Fruit fly (Drosophila melanogaster) whole organism, embryonic: ENCODE data around the gene Ube3a.

Experiments used
- Ada2b ChIP-seq: fragments of 200-800 bp; sonication (Bioruptor generic); IDR thresholded peaks from 2 replicates; pipeline ENCODE4 v1.3.6; 2022; ENCODE audit warnings: missing biosample characterization, missing genetic modification characterization
- Antp ChIP-seq: fragments of 200-800 bp; sonication (Bioruptor generic); optimal IDR thresholded peaks from 3 replicates; lab custom pipeline; 2016; ENCODE audit warnings: missing biosample characterization, missing genetic modification characterization
- Blimp-1 ChIP-seq: fragments of 200-800 bp; sonication (Bioruptor generic); optimal IDR thresholded peaks from 3 replicates; lab custom pipeline; 2018; ENCODE audit warnings: missing biosample characterization, missing genetic modification characterization, mild to moderate bottlenecking, moderate library complexity, missing genetic modification reagents
- CG1233 ChIP-seq: fragments of 200-800 bp; sonication (Bioruptor generic); optimal IDR thresholded peaks from 4 replicates; lab custom pipeline; 2018; ENCODE audit warnings: missing biosample characterization, mild to moderate bottlenecking, missing genetic modification characterization
- CG12659 ChIP-seq: fragments of 200-800 bp; sonication (Bioruptor generic); optimal IDR thresholded peaks from 3 replicates; lab custom pipeline; 2017; ENCODE audit warnings: mild to moderate bottlenecking, missing biosample characterization, missing genetic modification reagents, missing genetic modification characterization
- CG12769 ChIP-seq: fragments of 200-800 bp; sonication (Bioruptor generic); optimal IDR thresholded peaks from 2 replicates; lab custom pipeline; 2019; ENCODE audit warnings: missing biosample characterization, mild to moderate bottlenecking, missing genetic modification characterization, moderate library complexity
- CG1529 ChIP-seq: fragments of 200-800 bp; sonication (Bioruptor generic); optimal IDR thresholded peaks from 3 replicates; lab custom pipeline; 2018; ENCODE audit warnings: missing biosample characterization, missing genetic modification characterization
- CG15696 ChIP-seq: fragments of 200-800 bp; sonication (Bioruptor generic); optimal IDR thresholded peaks from 2 replicates; lab custom pipeline; 2019; ENCODE audit warnings: missing biosample characterization, mild to moderate bottlenecking, missing genetic modification characterization, moderate library complexity
- CG17186 ChIP-seq: fragments of 200-800 bp; sonication (Bioruptor generic); optimal IDR thresholded peaks from 3 replicates; lab custom pipeline; 2017; ENCODE audit warnings: missing biosample characterization, missing genetic modification reagents, missing genetic modification characterization
- CG2120 ChIP-seq: fragments of 200-800 bp; sonication (Bioruptor generic); optimal IDR thresholded peaks from 3 replicates; lab custom pipeline; 2016; ENCODE audit warnings: missing biosample characterization, missing genetic modification characterization
- CG34422 ChIP-seq: fragments of 200-800 bp; sonication (Bioruptor generic); IDR thresholded peaks from 3 replicates; pipeline ENCODE4 v1.3.6; 2022; ENCODE audit warnings: missing biosample characterization, missing genetic modification characterization
- CG4424 ChIP-seq: fragments of 200-800 bp; sonication (Bioruptor generic); optimal IDR thresholded peaks from 3 replicates; lab custom pipeline; 2016; ENCODE audit warnings: missing biosample characterization, missing genetic modification characterization
- CG4707 ChIP-seq: fragments of 200-800 bp; sonication (Bioruptor generic); optimal IDR thresholded peaks from 2 replicates; lab custom pipeline; 2018; ENCODE audit warnings: missing biosample characterization, mild to moderate bottlenecking, missing genetic modification characterization, moderate library complexity
- CG8089 ChIP-seq: fragments of 200-800 bp; sonication (Bioruptor generic); optimal IDR thresholded peaks from 3 replicates; lab custom pipeline; 2016; ENCODE audit warnings: missing biosample characterization, missing genetic modification characterization
- CG9797 ChIP-seq: fragments of 200-800 bp; sonication (Bioruptor generic); optimal IDR thresholded peaks from 3 replicates; lab custom pipeline; 2018; ENCODE audit warnings: missing biosample characterization, mild to moderate bottlenecking, missing genetic modification characterization
- Dp ChIP-seq: fragments of 200-800 bp; sonication (Bioruptor generic); optimal IDR thresholded peaks from 2 replicates; lab custom pipeline; 2018; ENCODE audit warnings: missing biosample characterization, mild to moderate bottlenecking, missing genetic modification characterization, moderate library complexity
- Drgx ChIP-seq: fragments of 200-800 bp; sonication (Bioruptor generic); IDR thresholded peaks from 2 replicates; pipeline ENCODE4 v1.3.6; 2022; ENCODE audit warnings: missing biosample characterization, missing genetic modification characterization
- E2f1 ChIP-seq: fragments of 200-800 bp; sonication (Bioruptor generic); IDR thresholded peaks from 2 replicates; pipeline ENCODE4 v1.3.6; 2022; ENCODE audit warnings: missing biosample characterization, missing genetic modification characterization
- Ets97D ChIP-seq: fragments of 200-800 bp; sonication (Bioruptor generic); optimal IDR thresholded peaks from 3 replicates; lab custom pipeline; 2016; ENCODE audit warnings: missing biosample characterization, missing genetic modification characterization
- HHEX ChIP-seq: fragments of 200-800 bp; sonication (Bioruptor generic); optimal IDR thresholded peaks from 3 replicates; lab custom pipeline; 2017; ENCODE audit warnings: missing biosample characterization, mild to moderate bottlenecking, missing genetic modification characterization, missing genetic modification reagents
- MBD-R2 ChIP-seq: fragments of 200-800 bp; sonication (Bioruptor generic); IDR thresholded peaks from 2 replicates; pipeline ENCODE4 v1.3.6; 2022; ENCODE audit warnings: missing biosample characterization, missing genetic modification characterization
- Med ChIP-seq: fragments of 200-800 bp; sonication (Bioruptor generic); peaks from one replicate; lab custom pipeline; 2016; ENCODE audit warnings: missing biosample characterization, missing genetic modification characterization, mild to moderate bottlenecking, inconsistent platforms, moderate library complexity
- Xbp1 ChIP-seq: fragments of 200-800 bp; sonication (Bioruptor generic); optimal IDR thresholded peaks from 3 replicates; lab custom pipeline; 2016; ENCODE audit warnings: missing biosample characterization, mild to moderate bottlenecking, missing genetic modification characterization
- Xrp1 ChIP-seq: fragments of 200-800 bp; sonication (Bioruptor generic); IDR thresholded peaks from 2 replicates; pipeline ENCODE4 v1.3.6; 2022; ENCODE audit warnings: missing biosample characterization, missing genetic modification characterization
- YL-1 ChIP-seq: fragments of 200-800 bp; sonication (Bioruptor generic); optimal IDR thresholded peaks from 3 replicates; lab custom pipeline; 2017; ENCODE audit warnings: missing biosample characterization, mild to moderate bottlenecking, missing genetic modification characterization
- ac ChIP-seq: fragments of 200-800 bp; sonication (Bioruptor generic); optimal IDR thresholded peaks from 3 replicates; lab custom pipeline; 2017; ENCODE audit warnings: missing biosample characterization, mild to moderate bottlenecking, missing genetic modification characterization
- crp ChIP-seq, 2 experiments: fragments of 200-800 bp; sonication (Bioruptor generic); optimal IDR thresholded peaks; 2 replicates in 1 of 2; 3 replicates in 1 of 2; lab custom pipeline; 2017; ENCODE audit warnings: missing biosample characterization in 2 of 2, missing genetic modification characterization in 2 of 2, mild to moderate bottlenecking in 1 of 2, moderate library complexity in 1 of 2
- dmrt11E ChIP-seq: fragments of 200-800 bp; sonication (Bioruptor generic); optimal IDR thresholded peaks from 3 replicates; lab custom pipeline; 2018; ENCODE audit warnings: missing biosample characterization, mild to moderate bottlenecking, missing genetic modification characterization, moderate library complexity
- dpn ChIP-seq, 2 experiments: fragments of 200-800 bp; sonication (Bioruptor generic); optimal IDR thresholded peaks; 3 replicates each; lab custom pipeline; 2016; ENCODE audit warnings: missing biosample characterization in 2 of 2, missing genetic modification characterization in 2 of 2
- dysf ChIP-seq: fragments of 200-800 bp; sonication (Bioruptor generic); IDR thresholded peaks from 3 replicates; pipeline ENCODE4 v1.3.6; 2022; ENCODE audit warnings: missing biosample characterization, missing genetic modification characterization
- ems ChIP-seq: fragments of 200-800 bp; sonication (Bioruptor generic); optimal IDR thresholded peaks from 3 replicates; lab custom pipeline; 2016; ENCODE audit warnings: missing biosample characterization, missing genetic modification characterization
- fru ChIP-seq: fragments of >200 bp; optimal IDR thresholded peaks from 2 replicates; lab custom pipeline; 2017
- gcm2 ChIP-seq: fragments of 200-800 bp; sonication (Bioruptor generic); optimal IDR thresholded peaks from 2 replicates; lab custom pipeline; 2016; ENCODE audit warnings: missing biosample characterization, missing genetic modification characterization
- grn ChIP-seq: fragments of 200-800 bp; sonication (Bioruptor generic); optimal IDR thresholded peaks from 3 replicates; lab custom pipeline; 2017; ENCODE audit warnings: missing biosample characterization, missing genetic modification characterization
- hkb ChIP-seq, 2 experiments: fragments of 200-800 bp in 1 of 2; fragments of >200 bp in 1 of 2; sonication (Bioruptor generic) in 1 of 2; IDR thresholded peaks in 1 of 2; optimal IDR thresholded peaks in 1 of 2; 2 replicates each; pipeline versions ENCODE4 v1.3.6 to Lab custom; 2017 to 2022; ENCODE audit warnings: missing biosample characterization in 1 of 2, missing genetic modification characterization in 1 of 2
- hth ChIP-seq: fragments of >200 bp; optimal IDR thresholded peaks from 2 replicates; lab custom pipeline; 2017; ENCODE audit warnings: inconsistent platforms
- lab ChIP-seq: fragments of 200-800 bp; sonication (Bioruptor generic); optimal IDR thresholded peaks from 3 replicates; lab custom pipeline; 2017; ENCODE audit warnings: missing biosample characterization, missing genetic modification characterization, mild to moderate bottlenecking, moderate library complexity, missing genetic modification reagents
- lbe ChIP-seq: fragments of 200-800 bp; sonication (Bioruptor generic); optimal IDR thresholded peaks from 2 replicates; lab custom pipeline; 2016; ENCODE audit warnings: missing biosample characterization, mild to moderate bottlenecking, missing genetic modification characterization
- lola ChIP-seq, 3 experiments: fragments of >200 bp in 2 of 3; fragments of 200-800 bp in 1 of 3; sonication (Bioruptor generic) in 1 of 3; optimal IDR thresholded peaks; 2 replicates each; lab custom pipeline; 2017 to 2019; ENCODE audit warnings: missing biosample characterization in 3 of 3, missing genetic modification characterization in 3 of 3, mild to moderate bottlenecking in 1 of 3, moderate library complexity in 1 of 3
- mirr ChIP-seq: fragments of 200-800 bp; sonication (Bioruptor generic); optimal IDR thresholded peaks from 3 replicates; lab custom pipeline; 2018; ENCODE audit warnings: missing biosample characterization, mild to moderate bottlenecking, missing genetic modification characterization
- phol ChIP-seq: fragments of 200-800 bp; sonication (Bioruptor generic); optimal IDR thresholded peaks from 3 replicates; lab custom pipeline; 2018; ENCODE audit warnings: missing biosample characterization, mild to moderate bottlenecking, missing genetic modification characterization, moderate library complexity
- prd ChIP-seq, 3 experiments: fragments of >200 bp in 2 of 3; fragments of 200-800 bp in 1 of 3; sonication (Bioruptor generic) in 1 of 3; optimal IDR thresholded peaks in 2 of 3; IDR thresholded peaks in 1 of 3; 2 replicates in 2 of 3; 3 replicates in 1 of 3; pipeline versions ENCODE4 v1.3.6 to Lab custom; 2017 to 2022; ENCODE audit warnings: missing biosample characterization in 1 of 3, missing genetic modification characterization in 1 of 3
- sens ChIP-seq: fragments of 200-800 bp; sonication (Bioruptor generic); peaks from one replicate; lab custom pipeline; 2016; ENCODE audit warnings: missing biosample characterization, missing genetic modification characterization
- sr ChIP-seq: fragments of 200-800 bp; sonication (Bioruptor generic); IDR thresholded peaks from 3 replicates; pipeline ENCODE4 v1.3.6; 2022; ENCODE audit warnings: missing biosample characterization, missing genetic modification characterization
- zfh1 ChIP-seq: fragments of 200-800 bp; sonication (Bioruptor generic); IDR thresholded peaks from 3 replicates; pipeline ENCODE4 v1.3.6; 2022; ENCODE audit warnings: missing biosample characterization, missing genetic modification characterization

The Ube3a gene

dm6 chr3L:11173049-11173564 is 37.3 kb downstream of the Ube3a start, which contains the start of gene CG14142 (continued):
- TF ChIP-seq lola (GFP tag; optimal IDR thresholded peaks at IDR 0.05; lab: Kevin White, UChicago): no peak
- TF ChIP-seq E2f1 (GFP tag; lab: Robert Waterston, UW): 0 out of 2 replicates have a peak, but pooled peaks have one; percentile 12
- no peak for TF ChIP-seq prd (optimal IDR thresholded peaks at IDR 0.05; lab: Kevin White, UChicago)
- TF ChIP-seq prd (GFP tag; IDR thresholded peaks at IDR 0.05; lab: Robert Waterston, UW): 0 out of 3 replicates have a peak, but pooled peaks have one; percentile 32
- peak; percentile 2 for TF ChIP-seq Xbp1 (GFP tag; lab: Kevin White, UChicago)
- TF ChIP-seq CG4707: peak; percentile 16
- TF ChIP-seq zfh1 (GFP tag; lab: Robert Waterston, UW): peak; percentile 58; the same call in 1 of the 3 replicates
- peak; percentile 17; the same call in 1 of the 2 replicates for TF ChIP-seq Drgx (GFP tag; lab: Robert Waterston, UW)
- no peak for TF ChIP-seq hkb (optimal IDR thresholded peaks at IDR 0.05; lab: Kevin White, UChicago)
- 0 out of 2 replicates have a peak, but pooled peaks have one; percentile 16 for TF ChIP-seq hkb (GFP tag; IDR thresholded peaks at IDR 0.05; lab: Robert Waterston, UW)
- no peak for TF ChIP-seq ems
- TF ChIP-seq Blimp-1 (GFP tag; lab: Kevin White, UChicago): peak; percentile 39
- no peak for TF ChIP-seq Ets97D
- no peak for TF ChIP-seq CG1529 (GFP tag; lab: Kevin White, UChicago)
- TF ChIP-seq Med (GFP tag; lab: Kevin White, UChicago): peak; percentile 50
- 0 out of 3 replicates have a peak, but pooled peaks have one; percentile 35 for TF ChIP-seq CG34422 (GFP tag; lab: Robert Waterston, UW)
- peak; percentile 8 for TF ChIP-seq dmrt11E (tag; lab: Kevin White, UChicago)
- 0 out of 2 replicates have a peak, but pooled peaks have one; percentile 10 for TF ChIP-seq Xrp1
- TF ChIP-seq Ada2b (GFP tag; lab: Robert Waterston, UW): 0 out of 2 replicates have a peak, but pooled peaks have one; percentile 15
- peak; percentile 21 for TF ChIP-seq CG2120 (GFP tag; lab: Kevin White, UChicago)
- 0 out of 3 replicates have a peak, but pooled peaks have one; percentile 12 for TF ChIP-seq dysf (GFP tag; lab: Robert Waterston, UW)

dm6 chr3L:11169299-11170181 is 40.8 kb downstream of the Ube3a start, which contains the start of the genes wls and Adck5:
Gene wls (minus strand): TSS chr3L:11169625.
Gene Adck5 (plus strand): TSS chr3L:11169817.
- TF ChIP-seq CG12769 (tag; lab: Kevin White, UChicago): no peak
- TF ChIP-seq CG1233 (GFP tag; lab: Kevin White, UChicago): peak; percentile 41
- TF ChIP-seq YL-1: peak; percentile 41
- TF ChIP-seq lbe (GFP tag; lab: Kevin White, UChicago): peak; percentile 36
- TF ChIP-seq ac (GFP tag; lab: Kevin White, UChicago): peak; percentile 64
- no peak for TF ChIP-seq hkb (optimal IDR thresholded peaks at IDR 0.05; lab: Kevin White, UChicago)
- peak; percentile 69 for TF ChIP-seq hkb (GFP tag; IDR thresholded peaks at IDR 0.05; lab: Robert Waterston, UW)
- TF ChIP-seq mirr (GFP tag; lab: Kevin White, UChicago): peak; percentile 65
- TF ChIP-seq CG15696 (tag; lab: Kevin White, UChicago): no peak
- peak; percentile 91 for TF ChIP-seq sens
- peak; percentile 85 for TF ChIP-seq lab (GFP tag; lab: Kevin White, UChicago)
- TF ChIP-seq MBD-R2 (GFP tag; lab: Robert Waterston, UW): peak; percentile 76
- TF ChIP-seq CG4424: peak; percentile 38
- peak; percentile 67 for TF ChIP-seq CG8089 (GFP tag; lab: Kevin White, UChicago)
- TF ChIP-seq crp (GFP tag; optimal IDR thresholded peaks at IDR 0.05; lab: Kevin White, UChicago): peak; percentile 58 to 92
- TF ChIP-seq dpn (GFP tag; optimal IDR thresholded peaks at IDR 0.05; lab: Kevin White, UChicago): peak; percentile 9 to 57
- TF ChIP-seq CG9797: peak; percentile 70
- peak; percentile 3 for TF ChIP-seq gcm2 (GFP tag; lab: Kevin White, UChicago)
- TF ChIP-seq grn (GFP tag; lab: Kevin White, UChicago): no peak
- TF ChIP-seq HHEX (GFP tag; lab: Kevin White, UChicago): peak; percentile 58
- no peak for TF ChIP-seq fru (lab: Kevin White, UChicago)
- TF ChIP-seq Antp: peak; percentile 4
- TF ChIP-seq hth (lab: Kevin White, UChicago): no peak
- TF ChIP-seq Dp (GFP tag; lab: Kevin White, UChicago): peak; percentile 38
- TF ChIP-seq phol (tag; lab: Kevin White, UChicago): peak; percentile 37
- peak; percentile 58 for TF ChIP-seq CG12659 (GFP tag; lab: Kevin White, UChicago)
- TF ChIP-seq CG17186 (GFP tag; lab: Kevin White, UChicago): peak; percentile 34
- 0 out of 3 replicates have a peak, but pooled peaks have one; percentile 46 for TF ChIP-seq sr (GFP tag; lab: Robert Waterston, UW)
